Fruit fly (Drosophila melanogaster): ENCODE data around the gene CG34393.

CG34393 gene

dm6 chr2L:3188875-3189274, 11.4 kb downstream of the CG34393 start:
- TF ChIP-seq foxo (GFP tag; optimal IDR thresholded peaks at IDR 0.05) (peak in 1 of 2 experiments; percentile 14), sv (GFP tag; optimal IDR thresholded peaks at IDR 0.05) (no peak), rgr (GFP tag; optimal IDR thresholded peaks at IDR 0.05) (peak; percentile 1), fru (GFP tag; optimal IDR thresholded peaks at IDR 0.05) (no peak), Vsx2 (GFP tag; optimal IDR thresholded peaks at IDR 0.05; ENCODE audit: partially characterized antibody) (no peak), Rel (GFP tag; optimal IDR thresholded peaks at IDR 0.05) (no peak), Rel (tag; optimal IDR thresholded peaks at IDR 0.05) (no peak), ey (GFP tag; optimal IDR thresholded peaks at IDR 0.05) (no peak)

dm6 chr2L:3183205-3183604, 17.1 kb downstream of the CG34393 start:
- TF ChIP-seq dl (GFP tag; optimal IDR thresholded peaks at IDR 0.05; ENCODE audit: insufficient read depth in 1 of 2, partially characterized antibody in 2 of 2) (no peak), fru (GFP tag; optimal IDR thresholded peaks at IDR 0.05) (no peak), Dif (GFP tag; optimal IDR thresholded peaks at IDR 0.05; ENCODE audit: partially characterized antibody) (no peak), Mio (GFP tag; optimal IDR thresholded peaks at IDR 0.05) (no peak), sage (GFP tag; optimal IDR thresholded peaks at IDR 0.05) (no peak), jim (GFP tag; optimal IDR thresholded peaks at IDR 0.05) (no peak), woc (GFP tag; optimal IDR thresholded peaks at IDR 0.05) (no peak), Hnf4 (GFP tag; optimal IDR thresholded peaks at IDR 0.05) (no peak)

dm6 chr2L:3179654-3180053, 20.6 kb downstream of the CG34393 start:
- TF ChIP-seq lola (GFP tag; optimal IDR thresholded peaks at IDR 0.05) (no peak), N (GFP tag; optimal IDR thresholded peaks at IDR 0.05) (no peak), pan (optimal IDR thresholded peaks at IDR 0.05) (no peak), Hr83 (GFP tag; optimal IDR thresholded peaks at IDR 0.05; ENCODE audit: poor library complexity, severe bottlenecking) (no peak), Vsx2 (GFP tag; optimal IDR thresholded peaks at IDR 0.05; ENCODE audit: partially characterized antibody) (no peak), Hnf4 (GFP tag; optimal IDR thresholded peaks at IDR 0.05) (no peak), h (GFP tag; optimal IDR thresholded peaks at IDR 0.05) (no peak), foxo (GFP tag; optimal IDR thresholded peaks at IDR 0.05) (no peak), Sp1 (GFP tag; optimal IDR thresholded peaks at IDR 0.05) (no peak), psq (GFP tag; optimal IDR thresholded peaks at IDR 0.05) (no peak), GATAd (GFP tag; optimal IDR thresholded peaks at IDR 0.05) (no peak), ey (GFP tag; optimal IDR thresholded peaks at IDR 0.05) (no peak), Jra (GFP tag; optimal IDR thresholded peaks at IDR 0.05) (no peak), HLH106 (tag; optimal IDR thresholded peaks at IDR 0.05) (no peak), CG32264 (GFP tag; optimal IDR thresholded peaks at IDR 0.05) (no peak), OdsH (GFP tag; optimal IDR thresholded peaks at IDR 0.05) (no peak), jim (GFP tag; optimal IDR thresholded peaks at IDR 0.05) (no peak), woc (GFP tag; optimal IDR thresholded peaks at IDR 0.05) (no peak), CrebA (GFP tag; optimal IDR thresholded peaks at IDR 0.05; ENCODE audit: borderline replicate concordance) (no peak), usp (GFP tag; optimal IDR thresholded peaks at IDR 0.05) (no peak)

dm6 chr2L:3173740-3174139, 26.6 kb downstream of the CG34393 start, which contains the start of the genes CG31698 and CG15404:
CG31698 (minus strand) TSS chr2L:3173840.
CG15404 (plus strand) TSS chr2L:3173972.
- no peak for TF ChIP-seq Mio (GFP tag; optimal IDR thresholded peaks at IDR 0.05)
- no peak for TF ChIP-seq jim (GFP tag; optimal IDR thresholded peaks at IDR 0.05)
- TF ChIP-seq Jra (GFP tag; optimal IDR thresholded peaks at IDR 0.05), result no peak
- no peak for TF ChIP-seq dsf (GFP tag; optimal IDR thresholded peaks at IDR 0.05; ENCODE audit: borderline replicate concordance)
- TF ChIP-seq sage (GFP tag; optimal IDR thresholded peaks at IDR 0.05), result no peak
- no peak for TF ChIP-seq fru (GFP tag; optimal IDR thresholded peaks at IDR 0.05)
- TF ChIP-seq sv (GFP tag; optimal IDR thresholded peaks at IDR 0.05), result no peak
- TF ChIP-seq OdsH (GFP tag; optimal IDR thresholded peaks at IDR 0.05), result no peak
- TF ChIP-seq Hr78 (GFP tag; optimal IDR thresholded peaks at IDR 0.05), result no peak
- no peak for TF ChIP-seq rgr (GFP tag; optimal IDR thresholded peaks at IDR 0.05)
- TF ChIP-seq h (GFP tag; optimal IDR thresholded peaks at IDR 0.05), result no peak
- no peak for TF ChIP-seq br (GFP tag; optimal IDR thresholded peaks at IDR 0.05)
- no peak for TF ChIP-seq CrebA (GFP tag; optimal IDR thresholded peaks at IDR 0.05; ENCODE audit: borderline replicate concordance)
- no peak for TF ChIP-seq Vsx2 (GFP tag; optimal IDR thresholded peaks at IDR 0.05; ENCODE audit: partially characterized antibody)

Data from whole organism, wandering third instar larva.